Worm (Caenorhabditis elegans) whole organism, mixed stage, embryonic: ENCODE measurements around the gene F55A4.13.

Experiments used
- elt-1 ChIP-seq: sonication (generic microtip); optimal IDR thresholded peaks from 2 replicates; lab custom pipeline; 2017; ENCODE audit warnings: missing genetic modification characterization, mild to moderate bottlenecking, missing compliant biosample characterization, antibody characterized with exemption, moderate library complexity, borderline replicate concordance; ENCODE audit not compliant: insufficient read depth
- lsy-2 ChIP-seq: fragments of 150-350 bp; optimal IDR thresholded peaks from 2 replicates; lab custom pipeline; 2014; ENCODE audit warnings: missing biosample characterization, missing genetic modification characterization
- nhr-12 ChIP-seq: fragments of 150-350 bp; optimal IDR thresholded peaks from 2 replicates; lab custom pipeline; 2014; ENCODE audit warnings: missing biosample characterization, missing genetic modification characterization
- nhr-2 ChIP-seq: fragments of 150-350 bp; optimal IDR thresholded peaks from 2 replicates; lab custom pipeline; 2014; ENCODE audit warnings: missing biosample characterization, missing genetic modification characterization
- tbx-8 ChIP-seq: fragments of 200-800 bp; sonication (Bioruptor generic); optimal IDR thresholded peaks from 2 replicates; lab custom pipeline; 2018; ENCODE audit warnings: mild to moderate bottlenecking, missing genetic modification characterization, moderate library complexity, missing compliant biosample characterization
- unc-62 ChIP-seq: fragments of 150-350 bp; optimal IDR thresholded peaks from 2 replicates; lab custom pipeline; 2014; ENCODE audit warnings: missing biosample characterization, missing genetic modification reagents, missing genetic modification characterization

- no peak for TF ChIP-seq tbx-8 (GFP tag; lab: Kevin White, UChicago)
- no peak for TF ChIP-seq elt-1 (tag; lab: Kevin White, UChicago)
- TF ChIP-seq nhr-12, result no peak
- TF ChIP-seq lsy-2 (tag; lab: Kevin White, UChicago), result no peak
- no peak for TF ChIP-seq unc-62 (GFP tag; lab: Kevin White, UChicago)
- TF ChIP-seq nhr-2 (tag; lab: Kevin White, UChicago), result no peak
Measured at ce11 chrX:975236-975535, 42.2 kb downstream of the F55A4.13 start.
